Worm (Caenorhabditis elegans) whole organism, L3 larva: ENCODE data around the gene T20D4.19.

Experiments
- ama-1 ChIP-seq: fragments of 150-350 bp; optimal IDR thresholded peaks from 2 replicates; lab custom pipeline; 2018
- ceh-82 ChIP-seq: fragments of 150-350 bp; optimal IDR thresholded peaks from 2 replicates; lab custom pipeline; 2014; ENCODE audit warnings: missing biosample characterization, missing genetic modification characterization
- daf-12 ChIP-seq: fragments of 150-350 bp; optimal IDR thresholded peaks from 2 replicates; lab custom pipeline; 2014; ENCODE audit warnings: missing biosample characterization, missing genetic modification reagents, missing genetic modification characterization
- elt-2 ChIP-seq: sonication (generic microtip); optimal IDR thresholded peaks from 2 replicates; lab custom pipeline; 2016; ENCODE audit warnings: missing genetic modification reagents, mild to moderate bottlenecking, missing genetic modification characterization, missing compliant biosample characterization
- fos-1 ChIP-seq: fragments of 150-350 bp; optimal IDR thresholded peaks from 2 replicates; lab custom pipeline; 2014; ENCODE audit warnings: missing biosample characterization, missing genetic modification characterization
- lin-15B ChIP-seq: fragments of 150-350 bp; optimal IDR thresholded peaks from 2 replicates; lab custom pipeline; 2014; ENCODE audit warnings: missing biosample characterization, missing genetic modification characterization
- nhr-25 ChIP-seq: sonication (generic microtip); optimal IDR thresholded peaks from 2 replicates; lab custom pipeline; 2017; ENCODE audit warnings: missing biosample characterization, missing genetic modification characterization
- nhr-28 ChIP-seq: fragments of 150-350 bp; optimal IDR thresholded peaks from 2 replicates; lab custom pipeline; 2014; ENCODE audit warnings: missing biosample characterization, missing genetic modification characterization
- nhr-43 ChIP-seq: sonication (generic microtip); optimal IDR thresholded peaks from 2 replicates; lab custom pipeline; 2016; ENCODE audit warnings: mild to moderate bottlenecking, missing genetic modification characterization, missing compliant biosample characterization; ENCODE audit not compliant: poor library complexity, severe bottlenecking
- nhr-67 ChIP-seq: fragments of 150-350 bp; optimal IDR thresholded peaks from 2 replicates; lab custom pipeline; 2014; ENCODE audit warnings: missing biosample characterization, missing genetic modification characterization
- pha-4 ChIP-seq: fragments of 150-350 bp; optimal IDR thresholded peaks from 2 replicates; lab custom pipeline; 2014; ENCODE audit warnings: missing biosample characterization, missing genetic modification reagents, missing genetic modification characterization
- unc-39 ChIP-seq: sonication (generic microtip); optimal IDR thresholded peaks from 4 replicates; lab custom pipeline; 2017; ENCODE audit warnings: missing biosample characterization, missing genetic modification characterization

DNA sequence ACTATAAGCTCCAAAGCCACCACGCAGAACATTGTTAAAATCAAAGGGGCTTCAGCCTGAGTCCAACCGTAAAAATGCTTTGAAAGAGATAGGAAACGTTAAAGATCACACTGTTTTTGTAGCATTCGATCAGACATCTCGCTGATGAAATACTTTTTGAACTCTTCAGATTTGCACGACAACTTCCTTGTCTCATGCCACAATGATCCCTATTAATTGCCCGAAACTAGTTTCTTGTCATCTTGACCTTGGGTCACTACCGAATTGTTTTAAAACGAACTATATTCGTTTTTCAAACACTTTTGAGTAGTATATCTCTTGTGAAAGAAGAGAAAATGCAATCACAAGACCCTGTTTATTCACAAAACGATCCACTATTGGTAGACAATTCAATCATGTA lies 13.5 kb downstream of the T20D4.19 start, which contains the start of gene T20D4.3:
- TF ChIP-seq nhr-67 (tag; lab: Kevin White, UChicago): no peak
- TF ChIP-seq lin-15B (tag; lab: Kevin White, UChicago): no peak
- TF ChIP-seq nhr-43 (tag; lab: Kevin White, UChicago): no peak
- TF ChIP-seq nhr-25 (tag; lab: Kevin White, UChicago): no peak
- no peak for TF ChIP-seq elt-2 (tag; lab: Kevin White, UChicago)
- TF ChIP-seq ceh-82 (tag; lab: Kevin White, UChicago): no peak
- TF ChIP-seq pha-4 (tag; lab: Kevin White, UChicago): no peak
- no peak for TF ChIP-seq nhr-28 (tag; lab: Kevin White, UChicago)
- TF ChIP-seq ama-1 (lab: Kevin White, UChicago): no peak
- no peak for TF ChIP-seq fos-1 (tag; lab: Kevin White, UChicago)
- TF ChIP-seq daf-12: no peak
- TF ChIP-seq unc-39: no peak
